Worm (Caenorhabditis elegans) whole organism, L1 larva: ENCODE results near the gene Y39B6A.29.
A peak's percentile ranks its signal among the peaks of the same experiment; 100 is the strongest.

Experiments used
- jun-1 ChIP-seq: fragments of 150-350 bp; optimal IDR thresholded peaks from 2 replicates; lab custom pipeline; 2014; ENCODE audit warnings: missing biosample characterization, missing genetic modification reagents, missing genetic modification characterization
- lin-13 ChIP-seq: fragments of 150-350 bp; optimal IDR thresholded peaks from 2 replicates; lab custom pipeline; 2014; ENCODE audit warnings: missing biosample characterization, missing genetic modification reagents, missing genetic modification characterization
- lin-39 ChIP-seq: fragments of 150-350 bp; optimal IDR thresholded peaks from 2 replicates; lab custom pipeline; 2014; ENCODE audit warnings: missing biosample characterization, missing genetic modification reagents, missing genetic modification characterization
- lir-3 ChIP-seq: sonication (generic microtip); optimal IDR thresholded peaks from 2 replicates; lab custom pipeline; 2016; ENCODE audit warnings: mild to moderate bottlenecking, missing genetic modification characterization, moderate library complexity, missing compliant biosample characterization; ENCODE audit not compliant: poor library complexity
- nhr-11 ChIP-seq: fragments of 150-350 bp; optimal IDR thresholded peaks from 2 replicates; lab custom pipeline; 2014; ENCODE audit warnings: missing biosample characterization, missing genetic modification characterization
- tbx-2 ChIP-seq: sonication (generic microtip); optimal IDR thresholded peaks from 2 replicates; lab custom pipeline; 2016; ENCODE audit warnings: missing genetic modification characterization, missing compliant biosample characterization
- unc-86 ChIP-seq: sonication (generic microtip); optimal IDR thresholded peaks from 2 replicates; lab custom pipeline; 2016; ENCODE audit warnings: missing genetic modification characterization, missing compliant biosample characterization

DNA sequence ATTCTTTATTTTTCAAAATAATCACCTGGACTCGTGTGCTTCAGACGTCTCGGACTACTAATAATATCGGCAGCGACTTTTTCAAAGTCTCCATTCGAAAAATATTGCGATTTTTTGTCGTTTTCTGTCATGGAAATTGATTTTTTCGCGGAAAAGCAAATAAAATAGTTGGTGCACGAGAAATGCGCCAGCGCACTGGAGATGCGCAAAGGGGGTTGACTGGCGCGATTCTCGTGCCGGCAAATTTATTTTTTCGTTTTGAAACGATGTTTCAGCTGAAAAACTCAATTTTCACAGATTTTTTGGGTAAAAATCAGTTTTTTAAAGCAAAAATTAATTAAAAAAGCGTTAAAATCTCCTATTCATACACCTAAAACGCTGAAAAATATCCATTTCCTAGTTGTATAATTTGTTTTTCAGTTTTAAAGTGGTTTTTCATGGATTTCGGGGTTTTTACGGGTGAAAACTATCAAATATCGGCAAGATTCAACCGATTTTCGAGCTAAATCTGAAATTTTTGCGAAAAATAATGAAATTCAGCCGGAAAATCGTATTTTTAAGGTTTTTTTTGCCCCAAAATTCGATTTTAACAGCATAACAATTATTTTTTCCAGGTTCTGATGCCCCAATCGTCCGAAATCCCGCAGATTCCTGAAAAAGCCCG lies 34.2 kb downstream of the Y39B6A.29 start, which contains the start of the genes reps-1 and Y39B6A.37:
- peak; percentile 73 for TF ChIP-seq lin-13 (GFP tag; lab: Kevin White, UChicago)
- TF ChIP-seq unc-86 (tag; lab: Kevin White, UChicago), result peak; percentile 67
- TF ChIP-seq nhr-11 (tag; lab: Kevin White, UChicago), result peak; percentile 42
- TF ChIP-seq jun-1, result peak; percentile 75
- TF ChIP-seq lir-3 (tag; lab: Kevin White, UChicago), result no peak
- TF ChIP-seq tbx-2 (tag; lab: Kevin White, UChicago), result peak; percentile 80
- TF ChIP-seq lin-39, result peak; percentile 57
